Worm (Caenorhabditis elegans): Measurements from ENCODE around the gene F33G12.7.

F33G12.7 gene

ce11 chrII:5084225-5084624 is 43.7 kb upstream of the F33G12.7 start:
- TF ChIP-seq irx-1 (tag; optimal IDR thresholded peaks at IDR 0.05) (no peak), efl-1 (optimal IDR thresholded peaks at IDR 0.05) (no peak), efl-1 (GFP tag; optimal IDR thresholded peaks at IDR 0.05 in 1 of 2) (peak in 1 of 2 experiments; percentile 24), elt-2 (tag; optimal IDR thresholded peaks at IDR 0.05) (peak; percentile 52)

ce11 chrII:5083341-5083740 is 42.9 kb upstream of the F33G12.7 start, which contains the start of gene C04G6.4:
Gene C04G6.4 (minus strand): TSS chrII:5083441.
- TF ChIP-seq xbp-1 (tag; optimal IDR thresholded peaks at IDR 0.05) (no peak), lin-15B (tag; optimal IDR thresholded peaks at IDR 0.05) (no peak), nhr-77 (tag; optimal IDR thresholded peaks at IDR 0.05) (no peak), lin-13 (GFP tag; optimal IDR thresholded peaks at IDR 0.05) (no peak), swsn-7 (tag; optimal IDR thresholded peaks at IDR 0.05) (no peak), elt-3 (tag; optimal IDR thresholded peaks at IDR 0.05) (no peak), ceh-90 (tag; optimal IDR thresholded peaks at IDR 0.05) (no peak), sup-37 (GFP tag; optimal IDR thresholded peaks at IDR 0.05) (no peak), mab-9 (GFP tag; IDR thresholded peaks at IDR 0.05) (no peak), ama-1 (optimal IDR thresholded peaks at IDR 0.05) (no peak), snpc-4 (tag; optimal IDR thresholded peaks at IDR 0.05) (no peak), rnt-1 (tag; optimal IDR thresholded peaks at IDR 0.05) (no peak), aly-2 (tag; optimal IDR thresholded peaks at IDR 0.05) (no peak)

ce11 chrII:5081124-5081913 is 40.8 kb upstream of the F33G12.7 start, which contains the start of gene dsh-2:
Gene dsh-2 (minus strand): TSS chrII:5081174.
- TF ChIP-seq efl-1 (optimal IDR thresholded peaks at IDR 0.05) (peak; percentile 72 to 82), efl-1 (GFP tag; optimal IDR thresholded peaks at IDR 0.05 in 1 of 2) (peak; percentile 82 to 98), lin-15B (tag; optimal IDR thresholded peaks at IDR 0.05) (peak; percentile 13), mep-1 (tag; optimal IDR thresholded peaks at IDR 0.05) (peak; percentile 91), ces-1 (GFP tag; optimal IDR thresholded peaks at IDR 0.05) (no peak), snu-23 (GFP tag; optimal IDR thresholded peaks at IDR 0.05) (peak; percentile 74), nhr-71 (tag; optimal IDR thresholded peaks at IDR 0.05) (peak; percentile 62), nhr-84 (tag; optimal IDR thresholded peaks at IDR 0.05) (no peak), elt-3 (tag; optimal IDR thresholded peaks at IDR 0.05) (peak in 3 of 6 experiments; percentile 36 to 51 (median 41)), lin-13 (GFP tag; optimal IDR thresholded peaks at IDR 0.05) (peak; percentile 32), ceh-63 (GFP tag; optimal IDR thresholded peaks at IDR 0.05) (no peak), elt-2 (tag; optimal IDR thresholded peaks at IDR 0.05) (peak; percentile 84), skn-1 (tag; optimal IDR thresholded peaks at IDR 0.05) (peak; percentile 9), pqm-1 (tag; optimal IDR thresholded peaks at IDR 0.05) (no peak), lin-39 (tag; optimal IDR thresholded peaks at IDR 0.05) (no peak), F16B12.6 (tag; optimal IDR thresholded peaks at IDR 0.05) (peak; percentile 83), mdl-1 (tag; optimal IDR thresholded peaks at IDR 0.05) (peak in 1 of 2 experiments; percentile 62), hlh-4 (tag; optimal IDR thresholded peaks at IDR 0.05) (no peak), hpl-2 (GFP tag; optimal IDR thresholded peaks at IDR 0.05) (no peak), C16A3.4 (tag; optimal IDR thresholded peaks at IDR 0.05) (peak; percentile 52), nhr-76 (tag; optimal IDR thresholded peaks at IDR 0.05) (no peak), lin-35 (GFP tag; optimal IDR thresholded peaks at IDR 0.05) (peak; percentile 68 to 92), pag-3 (tag; optimal IDR thresholded peaks at IDR 0.05; ENCODE audit: borderline replicate concordance, insufficient read depth) (no peak), lir-3 (tag; optimal IDR thresholded peaks at IDR 0.05; ENCODE audit: poor library complexity) (peak; percentile 17), dsc-1 (tag; optimal IDR thresholded peaks at IDR 0.05) (no peak), blmp-1 (tag; optimal IDR thresholded peaks at IDR 0.05) (peak; percentile 69), ama-1 (optimal IDR thresholded peaks at IDR 0.05) (no peak), nhr-11 (tag; optimal IDR thresholded peaks at IDR 0.05) (no peak), sup-37 (GFP tag; optimal IDR thresholded peaks at IDR 0.05) (no peak), tlp-1 (tag; optimal IDR thresholded peaks at IDR 0.05) (no peak), nhr-77 (tag; optimal IDR thresholded peaks at IDR 0.05) (peak; percentile 32), unc-130 (tag; optimal IDR thresholded peaks at IDR 0.05) (peak; percentile 46), C04F5.9 (tag; optimal IDR thresholded peaks at IDR 0.05) (no peak), ztf-4 (tag; optimal IDR thresholded peaks at IDR 0.05) (peak; percentile 21), lin-14 (GFP tag; optimal IDR thresholded peaks at IDR 0.05) (peak; percentile 64), lsy-2 (tag; optimal IDR thresholded peaks at IDR 0.05) (peak; percentile 72 to 76), nhr-28 (tag; optimal IDR thresholded peaks at IDR 0.05) (no peak), vab-15 (tag; optimal IDR thresholded peaks at IDR 0.05) (no peak), nhr-47 (tag; optimal IDR thresholded peaks at IDR 0.05) (peak; percentile 48), unc-86 (tag; optimal IDR thresholded peaks at IDR 0.05) (no peak)

Measured in whole organism, L1 larva.